Fruit fly (Drosophila melanogaster) whole organism, embryonic: ENCODE data around the gene CG7841.

Experiments used
- BEAF-32 ChIP-seq: fragments of 200-800 bp; sonication (Bioruptor generic); optimal IDR thresholded peaks from 3 replicates; lab custom pipeline; 2017; ENCODE audit warnings: missing biosample characterization, missing genetic modification characterization, mild to moderate bottlenecking, moderate library complexity, missing genetic modification reagents
- CG10274 ChIP-seq: fragments of 200-800 bp; sonication (Bioruptor generic); optimal IDR thresholded peaks from 3 replicates; lab custom pipeline; 2017; ENCODE audit warnings: missing biosample characterization, mild to moderate bottlenecking, missing genetic modification characterization
- CG10462 ChIP-seq: fragments of 200-800 bp; sonication (Bioruptor generic); optimal IDR thresholded peaks from 2 replicates; lab custom pipeline; 2016; ENCODE audit warnings: missing biosample characterization, missing genetic modification characterization
- CG10654 ChIP-seq: fragments of 200-800 bp; sonication (Bioruptor generic); optimal IDR thresholded peaks from 2 replicates; lab custom pipeline; 2016; ENCODE audit warnings: missing biosample characterization, missing genetic modification characterization
- CG12659 ChIP-seq: fragments of 200-800 bp; sonication (Bioruptor generic); optimal IDR thresholded peaks from 3 replicates; lab custom pipeline; 2017; ENCODE audit warnings: mild to moderate bottlenecking, missing biosample characterization, missing genetic modification reagents, missing genetic modification characterization
- CG12744 ChIP-seq: fragments of 200-800 bp; sonication (Bioruptor generic); optimal IDR thresholded peaks from 2 replicates; lab custom pipeline; 2016; ENCODE audit warnings: missing biosample characterization, missing genetic modification characterization
- CG13123 ChIP-seq: fragments of 200-800 bp; sonication (Bioruptor generic); optimal IDR thresholded peaks from 2 replicates; lab custom pipeline; 2016; ENCODE audit warnings: missing biosample characterization, missing genetic modification characterization
- CG13296 ChIP-seq: fragments of 200-800 bp; sonication (Bioruptor generic); optimal IDR thresholded peaks from 3 replicates; lab custom pipeline; 2018; ENCODE audit warnings: missing biosample characterization, mild to moderate bottlenecking, missing genetic modification characterization
- CG17612 ChIP-seq: fragments of 200-800 bp; sonication (Bioruptor generic); IDR thresholded peaks from 2 replicates; pipeline ENCODE4 v1.3.6; 2022; ENCODE audit warnings: missing biosample characterization, missing genetic modification characterization
- CG1792 ChIP-seq: fragments of 200-800 bp; sonication (Bioruptor generic); optimal IDR thresholded peaks from 2 replicates; lab custom pipeline; 2016; ENCODE audit warnings: missing biosample characterization, missing genetic modification characterization
- CG18599 ChIP-seq: fragments of 200-800 bp; sonication (Bioruptor generic); optimal IDR thresholded peaks from 3 replicates; lab custom pipeline; 2017; ENCODE audit warnings: missing biosample characterization, missing genetic modification characterization, mild to moderate bottlenecking, moderate library complexity, missing genetic modification reagents
- CG2712 ChIP-seq: fragments of 200-800 bp; optimal IDR thresholded peaks from 3 replicates; lab custom pipeline; 2019; ENCODE audit warnings: missing biosample characterization, mild to moderate bottlenecking, missing genetic modification characterization, moderate library complexity
- CG2889 ChIP-seq: fragments of 200-800 bp; sonication (Bioruptor generic); IDR thresholded peaks from 3 replicates; pipeline ENCODE4 v1.3.6; 2022; ENCODE audit warnings: missing biosample characterization, missing genetic modification characterization
- CG3407 ChIP-seq: fragments of 200-800 bp; sonication (Bioruptor generic); optimal IDR thresholded peaks from 2 replicates; lab custom pipeline; 2018; ENCODE audit warnings: missing biosample characterization, mild to moderate bottlenecking, missing genetic modification characterization
- CG3995 ChIP-seq: fragments of 200-800 bp; sonication (Bioruptor generic); optimal IDR thresholded peaks from 3 replicates; lab custom pipeline; 2016; ENCODE audit warnings: missing biosample characterization, missing genetic modification characterization
- CG4328 ChIP-seq: fragments of 200-800 bp; sonication (Bioruptor generic); optimal IDR thresholded peaks from 3 replicates; lab custom pipeline; 2017; ENCODE audit warnings: missing biosample characterization, missing genetic modification reagents, missing genetic modification characterization
- CG7357 ChIP-seq: fragments of 200-800 bp; sonication (Bioruptor generic); IDR thresholded peaks from 3 replicates; pipeline ENCODE4 v1.3.6; 2022; ENCODE audit warnings: missing biosample characterization, missing genetic modification characterization
- CG7556 ChIP-seq: fragments of 200-800 bp; sonication (Bioruptor generic); optimal IDR thresholded peaks from 2 replicates; lab custom pipeline; 2017; ENCODE audit warnings: missing biosample characterization, mild to moderate bottlenecking, missing genetic modification characterization
- CG9609 ChIP-seq: fragments of 200-800 bp; sonication (Bioruptor generic); optimal IDR thresholded peaks from 3 replicates; lab custom pipeline; 2016; ENCODE audit warnings: missing biosample characterization, missing genetic modification characterization
- CHES-1-like ChIP-seq: fragments of 200-800 bp; sonication (Bioruptor generic); optimal IDR thresholded peaks from 2 replicates; lab custom pipeline; 2016; ENCODE audit warnings: missing biosample characterization, missing genetic modification characterization
- D19A ChIP-seq: fragments of 200-800 bp; optimal IDR thresholded peaks from 3 replicates; lab custom pipeline; 2019; ENCODE audit warnings: missing biosample characterization, mild to moderate bottlenecking, missing genetic modification characterization, moderate library complexity
- D19B ChIP-seq: fragments of 200-800 bp; sonication (Bioruptor generic); optimal IDR thresholded peaks from 2 replicates; lab custom pipeline; 2017; ENCODE audit warnings: missing biosample characterization, mild to moderate bottlenecking, missing genetic modification characterization
- Dbx ChIP-seq: fragments of 200-800 bp; sonication (Bioruptor generic); IDR thresholded peaks from 3 replicates; pipeline ENCODE4 v1.3.6; 2022; ENCODE audit warnings: missing biosample characterization, missing genetic modification characterization
- Doc2 ChIP-seq: fragments of 200-800 bp; sonication (Bioruptor generic); IDR thresholded peaks from 2 replicates; pipeline ENCODE4 v1.3.6; 2022; ENCODE audit warnings: missing biosample characterization, missing genetic modification characterization
- Fer3 ChIP-seq: fragments of 200-800 bp; sonication (Bioruptor generic); optimal IDR thresholded peaks from 2 replicates; lab custom pipeline; 2018; ENCODE audit warnings: missing biosample characterization, mild to moderate bottlenecking, missing genetic modification characterization, moderate library complexity
- HmgD ChIP-seq: fragments of 200-800 bp; sonication (Bioruptor generic); optimal IDR thresholded peaks from 3 replicates; lab custom pipeline; 2016; ENCODE audit warnings: missing biosample characterization, missing genetic modification characterization
- NC2α ChIP-seq: fragments of 200-800 bp; sonication (Bioruptor generic); optimal IDR thresholded peaks from 2 replicates; lab custom pipeline; 2016; ENCODE audit warnings: missing biosample characterization, missing genetic modification characterization
- Neu2 ChIP-seq: fragments of 200-800 bp; sonication (Bioruptor generic); optimal IDR thresholded peaks from 3 replicates; lab custom pipeline; 2016; ENCODE audit warnings: missing biosample characterization, missing genetic modification characterization, borderline replicate concordance
- Ptx1 ChIP-seq: fragments of 200-800 bp; sonication (Bioruptor generic); IDR thresholded peaks from 2 replicates; pipeline ENCODE4 v1.3.6; 2022; ENCODE audit warnings: missing biosample characterization, missing genetic modification characterization
- Rx ChIP-seq: fragments of 200-800 bp; sonication (Bioruptor generic); IDR thresholded peaks from 2 replicates; pipeline ENCODE4 v1.3.6; 2022; ENCODE audit warnings: missing biosample characterization, missing genetic modification characterization
- Sry-β ChIP-seq: fragments of 200-800 bp; sonication (Bioruptor generic); optimal IDR thresholded peaks from 2 replicates; lab custom pipeline; 2018; ENCODE audit warnings: missing biosample characterization, mild to moderate bottlenecking, missing genetic modification characterization, moderate library complexity
- al ChIP-seq: fragments of 200-800 bp; sonication (Bioruptor generic); IDR thresholded peaks from 2 replicates; pipeline ENCODE4 v1.3.6; 2022; ENCODE audit warnings: missing biosample characterization, missing genetic modification characterization
- aop ChIP-seq: fragments of 200-800 bp; sonication (Bioruptor generic); IDR thresholded peaks from 2 replicates; pipeline ENCODE4 v1.3.6; 2022; ENCODE audit warnings: missing biosample characterization, missing genetic modification characterization
- btn ChIP-seq: fragments of 200-800 bp; sonication (Bioruptor generic); optimal IDR thresholded peaks from 2 replicates; lab custom pipeline; 2016; ENCODE audit warnings: missing biosample characterization, missing genetic modification characterization
- cad ChIP-seq: fragments of >200 bp; optimal IDR thresholded peaks from 2 replicates; lab custom pipeline; 2017; ENCODE audit warnings: missing biosample characterization, missing genetic modification characterization
- chif ChIP-seq, 2 experiments: fragments of 200-800 bp; sonication (Bioruptor generic); optimal IDR thresholded peaks; 3 replicates each; lab custom pipeline; 2016; ENCODE audit warnings: missing biosample characterization in 2 of 2, missing genetic modification characterization in 2 of 2
- dmrt11E ChIP-seq: fragments of 200-800 bp; sonication (Bioruptor generic); optimal IDR thresholded peaks from 3 replicates; lab custom pipeline; 2018; ENCODE audit warnings: missing biosample characterization, mild to moderate bottlenecking, missing genetic modification characterization, moderate library complexity
- dpn ChIP-seq, 2 experiments: fragments of 200-800 bp; sonication (Bioruptor generic); optimal IDR thresholded peaks; 3 replicates each; lab custom pipeline; 2016; ENCODE audit warnings: missing biosample characterization in 2 of 2, missing genetic modification characterization in 2 of 2
- gcm2 ChIP-seq: fragments of 200-800 bp; sonication (Bioruptor generic); optimal IDR thresholded peaks from 2 replicates; lab custom pipeline; 2016; ENCODE audit warnings: missing biosample characterization, missing genetic modification characterization
- ind ChIP-seq: fragments of 200-800 bp; sonication (Bioruptor generic); optimal IDR thresholded peaks from 3 replicates; lab custom pipeline; 2016; ENCODE audit warnings: missing biosample characterization, missing genetic modification characterization
- ken ChIP-seq: fragments of 200-800 bp; sonication (Bioruptor generic); IDR thresholded peaks from 3 replicates; pipeline ENCODE4 v1.3.6; 2022; ENCODE audit warnings: missing biosample characterization, missing genetic modification characterization
- lab ChIP-seq: fragments of 200-800 bp; sonication (Bioruptor generic); optimal IDR thresholded peaks from 3 replicates; lab custom pipeline; 2017; ENCODE audit warnings: missing biosample characterization, missing genetic modification characterization, mild to moderate bottlenecking, moderate library complexity, missing genetic modification reagents
- mam ChIP-seq: fragments of 200-800 bp; sonication (Bioruptor generic); optimal IDR thresholded peaks from 3 replicates; lab custom pipeline; 2016; ENCODE audit warnings: missing biosample characterization, missing genetic modification characterization
- nau ChIP-seq: fragments of 200-800 bp; sonication (Bioruptor generic); optimal IDR thresholded peaks from 3 replicates; lab custom pipeline; 2017; ENCODE audit warnings: missing biosample characterization, mild to moderate bottlenecking, missing genetic modification characterization, missing genetic modification reagents
- nerfin-1 ChIP-seq: fragments of 200-800 bp; sonication (Bioruptor generic); optimal IDR thresholded peaks from 3 replicates; lab custom pipeline; 2019; ENCODE audit warnings: missing biosample characterization, mild to moderate bottlenecking, missing genetic modification characterization, moderate library complexity
- nerfin-2 ChIP-seq: fragments of 200-800 bp; sonication (Bioruptor generic); IDR thresholded peaks from 2 replicates; pipeline ENCODE4 v1.3.6; 2022; ENCODE audit warnings: missing biosample characterization, missing genetic modification characterization; ENCODE audit not compliant: partially characterized antibody
- sr ChIP-seq: fragments of 200-800 bp; sonication (Bioruptor generic); IDR thresholded peaks from 3 replicates; pipeline ENCODE4 v1.3.6; 2022; ENCODE audit warnings: missing biosample characterization, missing genetic modification characterization
- tap ChIP-seq: fragments of 200-800 bp; optimal IDR thresholded peaks from 3 replicates; lab custom pipeline; 2019; ENCODE audit warnings: missing biosample characterization, mild to moderate bottlenecking, missing genetic modification characterization, moderate library complexity
- ttk ChIP-seq: fragments of 200-800 bp; sonication (Bioruptor generic); IDR thresholded peaks from 2 replicates; pipeline ENCODE4 v2.1.2; 2022; ENCODE audit warnings: missing biosample characterization, missing genetic modification characterization
- z ChIP-seq: fragments of 200-800 bp; sonication (Bioruptor generic); IDR thresholded peaks from 3 replicates; pipeline ENCODE4 v1.3.6; 2022; ENCODE audit warnings: missing biosample characterization, missing genetic modification characterization
- zen2 ChIP-seq: fragments of 200-800 bp; sonication (Bioruptor generic); IDR thresholded peaks from 3 replicates; pipeline ENCODE4 v1.3.6; 2022; ENCODE audit warnings: missing biosample characterization, missing genetic modification characterization; ENCODE audit not compliant: partially characterized antibody

Gene CG7841

DNA sequence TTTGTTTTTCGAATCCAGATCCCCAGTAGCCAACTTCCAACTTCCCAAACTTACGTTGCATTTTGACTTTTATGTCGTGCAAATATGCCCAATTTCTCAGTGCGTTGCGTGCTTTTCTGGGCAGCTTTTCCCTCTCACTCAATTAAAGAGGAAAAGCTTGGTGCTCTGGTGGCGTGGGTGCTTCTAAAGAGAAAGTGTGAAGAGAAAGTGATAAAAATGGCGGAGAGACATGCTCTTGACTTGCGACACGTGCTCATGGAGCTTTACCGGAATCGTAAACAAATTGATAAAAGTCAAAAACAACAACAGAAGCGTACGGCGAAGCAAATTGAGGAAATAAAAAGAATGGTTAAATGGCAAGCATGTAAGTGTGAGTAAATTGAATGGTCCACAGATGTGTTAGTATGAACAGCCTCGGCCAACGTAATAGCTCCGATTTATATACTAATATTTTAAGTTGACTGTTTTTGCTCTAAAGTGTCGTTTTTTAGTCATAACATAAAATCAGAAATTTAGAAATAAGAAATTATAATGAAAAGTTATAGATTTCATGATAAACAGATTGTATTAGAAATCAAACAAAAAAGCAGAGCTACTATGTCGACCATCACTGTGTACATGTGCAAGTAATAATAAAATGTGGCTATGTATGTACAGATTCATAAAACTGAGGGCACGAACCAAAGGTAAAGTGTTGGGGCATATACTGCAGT is 14.0 kb downstream of the CG7841 start (continued):
- peak; percentile 23 for TF ChIP-seq CG12659
- TF ChIP-seq zen2 (GFP tag; lab: Robert Waterston, UW), result no peak
- no peak for TF ChIP-seq btn (GFP tag; lab: Kevin White, UChicago)
- no peak for TF ChIP-seq cad (GFP tag; lab: Kevin White, UChicago)
- TF ChIP-seq CG2889 (GFP tag; lab: Robert Waterston, UW), result no peak
- TF ChIP-seq dmrt11E (tag; lab: Kevin White, UChicago), result no peak
- TF ChIP-seq CG13296, result no peak
- TF ChIP-seq BEAF-32, result no peak
- no peak for TF ChIP-seq nerfin-2 (GFP tag; lab: Robert Waterston, UW)
- TF ChIP-seq z (GFP tag; lab: Robert Waterston, UW), result no peak
- no peak for TF ChIP-seq gcm2 (GFP tag; lab: Kevin White, UChicago)
- TF ChIP-seq CG2712 (tag; lab: Kevin White, UChicago), result peak; percentile 25
- peak; percentile 35 for TF ChIP-seq lab (GFP tag; lab: Kevin White, UChicago)
- no peak for TF ChIP-seq Dbx (GFP tag; lab: Robert Waterston, UW)
- no peak for TF ChIP-seq Doc2 (GFP tag; lab: Robert Waterston, UW)
- TF ChIP-seq ind (GFP tag; lab: Kevin White, UChicago), result no peak
- no peak for TF ChIP-seq CG17612 (GFP tag; lab: Robert Waterston, UW)
- no peak for TF ChIP-seq CG13123 (GFP tag; lab: Kevin White, UChicago)
- TF ChIP-seq CG10274, result no peak
- TF ChIP-seq Ptx1, result peak; percentile 52; the same call in 1 of the 2 replicates
- TF ChIP-seq CG1792 (GFP tag; lab: Kevin White, UChicago), result no peak
- TF ChIP-seq CG3995 (GFP tag; lab: Kevin White, UChicago), result no peak
- TF ChIP-seq CG7556 (GFP tag; lab: Kevin White, UChicago), result peak; percentile 48
- no peak for TF ChIP-seq Fer3
- TF ChIP-seq nerfin-1 (tag; lab: Kevin White, UChicago), result no peak
- TF ChIP-seq tap (tag; lab: Kevin White, UChicago), result peak; percentile 60
- TF ChIP-seq chif (GFP tag; optimal IDR thresholded peaks at IDR 0.05; lab: Kevin White, UChicago), result no peak
- peak; percentile 3 for TF ChIP-seq D19B (GFP tag; lab: Kevin White, UChicago)
- peak; percentile 33 for TF ChIP-seq D19A (tag; lab: Kevin White, UChicago)
- TF ChIP-seq CG10462 (GFP tag; lab: Kevin White, UChicago), result no peak
- peak; percentile 53; the same call in 2 of the 3 replicates for TF ChIP-seq sr (GFP tag; lab: Robert Waterston, UW)
- no peak for TF ChIP-seq Neu2 (GFP tag; lab: Kevin White, UChicago)
- TF ChIP-seq CG12744, result no peak
- peak; percentile 44 for TF ChIP-seq CG18599 (GFP tag; lab: Kevin White, UChicago)
- TF ChIP-seq CHES-1-like (GFP tag; lab: Kevin White, UChicago), result no peak
- no peak for TF ChIP-seq Rx (GFP tag; lab: Robert Waterston, UW)
- TF ChIP-seq CG7357 (GFP tag; lab: Robert Waterston, UW), result no peak
- TF ChIP-seq Sry-β (GFP tag; lab: Kevin White, UChicago), result no peak
- TF ChIP-seq dpn (GFP tag; optimal IDR thresholded peaks at IDR 0.05; lab: Kevin White, UChicago), result no peak
- no peak for TF ChIP-seq NC2α (GFP tag; lab: Kevin White, UChicago)
- no peak for TF ChIP-seq HmgD (GFP tag; lab: Kevin White, UChicago)
- no peak for TF ChIP-seq CG10654 (GFP tag; lab: Kevin White, UChicago)
- no peak for TF ChIP-seq CG3407
- no peak for TF ChIP-seq aop (GFP tag; lab: Robert Waterston, UW)
- TF ChIP-seq ttk, result no peak
- no peak for TF ChIP-seq nau (GFP tag; lab: Kevin White, UChicago)
- TF ChIP-seq al (GFP tag; lab: Robert Waterston, UW), result 0 out of 2 replicates have a peak, but pooled peaks have one; percentile 24
- TF ChIP-seq CG9609 (GFP tag; lab: Kevin White, UChicago), result no peak
- TF ChIP-seq ken (GFP tag; lab: Robert Waterston, UW), result no peak
- TF ChIP-seq mam (GFP tag; lab: Kevin White, UChicago), result no peak
- TF ChIP-seq CG4328 (GFP tag; lab: Kevin White, UChicago), result no peak
